Fruit fly (Drosophila melanogaster) whole organism, embryonic: ENCODE results near the gene CG14561.

Experiments used
- Adf1 ChIP-seq: fragments of 200-800 bp; sonication (Bioruptor generic); IDR thresholded peaks from 2 replicates; pipeline ENCODE4 v1.3.6; 2022; ENCODE audit warnings: missing biosample characterization, missing genetic modification characterization
- CG10366 ChIP-seq: fragments of 200-800 bp; sonication (Bioruptor generic); IDR thresholded peaks from 2 replicates; pipeline ENCODE4 v1.3.6; 2022; ENCODE audit warnings: missing biosample characterization, missing genetic modification characterization
- CG10431 ChIP-seq: fragments of 200-800 bp; sonication (Bioruptor generic); optimal IDR thresholded peaks from 3 replicates; lab custom pipeline; 2018; ENCODE audit warnings: missing biosample characterization, mild to moderate bottlenecking, missing genetic modification characterization
- CG11247 ChIP-seq: fragments of 200-800 bp; sonication (Bioruptor generic); IDR thresholded peaks from 2 replicates; pipeline ENCODE4 v1.3.6; 2022; ENCODE audit warnings: missing biosample characterization, missing genetic modification characterization
- CG11456 ChIP-seq: fragments of 200-800 bp; sonication (Bioruptor generic); IDR thresholded peaks from 3 replicates; pipeline ENCODE4 v1.3.6; 2022; ENCODE audit warnings: missing biosample characterization, missing genetic modification characterization
- CG12391 ChIP-seq: fragments of 200-800 bp; sonication (Bioruptor generic); optimal IDR thresholded peaks from 3 replicates; lab custom pipeline; 2018; ENCODE audit warnings: missing biosample characterization, mild to moderate bottlenecking, missing genetic modification characterization, moderate library complexity
- CG13894 ChIP-seq: fragments of 200-800 bp; sonication (Bioruptor generic); optimal IDR thresholded peaks from 3 replicates; lab custom pipeline; 2018; ENCODE audit warnings: missing biosample characterization, mild to moderate bottlenecking, missing genetic modification characterization, moderate library complexity
- CG14860 ChIP-seq: fragments of 200-800 bp; sonication (Bioruptor generic); IDR thresholded peaks from 3 replicates; pipeline ENCODE4 v1.3.6; 2022; ENCODE audit warnings: missing biosample characterization, missing genetic modification characterization; ENCODE audit not compliant: partially characterized antibody
- CG17829 ChIP-seq: fragments of 200-800 bp; optimal IDR thresholded peaks from 2 replicates; lab custom pipeline; 2019; ENCODE audit warnings: missing biosample characterization, mild to moderate bottlenecking, missing genetic modification characterization, moderate library complexity
- CG2199 ChIP-seq: fragments of 200-800 bp; sonication (Bioruptor generic); IDR thresholded peaks from 3 replicates; pipeline ENCODE4 v1.3.6; 2022; ENCODE audit warnings: missing biosample characterization, missing genetic modification characterization
- CG4404 ChIP-seq: fragments of 200-800 bp; sonication (Bioruptor generic); IDR thresholded peaks from 2 replicates; pipeline ENCODE4 v1.3.6; 2022; ENCODE audit warnings: missing biosample characterization, missing genetic modification characterization
- CG5180 ChIP-seq: fragments of 200-800 bp; sonication (Bioruptor generic); optimal IDR thresholded peaks from 3 replicates; lab custom pipeline; 2017; ENCODE audit warnings: missing biosample characterization, missing genetic modification characterization, mild to moderate bottlenecking, moderate library complexity, missing genetic modification reagents
- CG8924 ChIP-seq: fragments of 200-800 bp; optimal IDR thresholded peaks from 3 replicates; lab custom pipeline; 2019; ENCODE audit warnings: missing biosample characterization, mild to moderate bottlenecking, missing genetic modification characterization, moderate library complexity
- Doc3 ChIP-seq: fragments of 200-800 bp; sonication (Bioruptor generic); IDR thresholded peaks from 3 replicates; pipeline ENCODE4 v1.3.6; 2022; ENCODE audit warnings: missing biosample characterization, missing genetic modification characterization; ENCODE audit not compliant: partially characterized antibody
- Dref ChIP-seq: fragments of 200-800 bp; sonication (Bioruptor generic); IDR thresholded peaks from 2 replicates; pipeline ENCODE4 v1.3.6; 2022; ENCODE audit warnings: missing biosample characterization, missing genetic modification characterization
- E2f2 ChIP-seq: fragments of 200-800 bp; sonication (Bioruptor generic); IDR thresholded peaks from 2 replicates; pipeline ENCODE4 v1.3.6; 2022; ENCODE audit warnings: missing biosample characterization, missing genetic modification characterization
- Fer1 ChIP-seq: fragments of 200-800 bp; sonication (Bioruptor generic); optimal IDR thresholded peaks from 2 replicates; lab custom pipeline; 2017; ENCODE audit warnings: missing biosample characterization, mild to moderate bottlenecking, missing genetic modification characterization
- HLH4C ChIP-seq: fragments of 200-800 bp; sonication (Bioruptor generic); IDR thresholded peaks from 3 replicates; pipeline ENCODE4 v1.3.6; 2022; ENCODE audit warnings: missing biosample characterization, missing genetic modification characterization; ENCODE audit not compliant: partially characterized antibody
- Hmr ChIP-seq: fragments of 200-800 bp; sonication (Bioruptor generic); optimal IDR thresholded peaks from 3 replicates; lab custom pipeline; 2017; ENCODE audit warnings: mild to moderate bottlenecking, missing biosample characterization, missing genetic modification reagents, missing genetic modification characterization
- MBD-R2 ChIP-seq: fragments of 200-800 bp; sonication (Bioruptor generic); IDR thresholded peaks from 2 replicates; pipeline ENCODE4 v1.3.6; 2022; ENCODE audit warnings: missing biosample characterization, missing genetic modification characterization
- Mrtf ChIP-seq: fragments of 200-800 bp; sonication (Bioruptor generic); IDR thresholded peaks from 3 replicates; pipeline ENCODE4 v1.3.6; 2022; ENCODE audit warnings: missing biosample characterization, missing genetic modification characterization
- Scr ChIP-seq: fragments of 200-800 bp; sonication (Bioruptor generic); IDR thresholded peaks from 2 replicates; pipeline ENCODE4 v1.3.6; 2022; ENCODE audit warnings: missing biosample characterization, missing genetic modification characterization; ENCODE audit not compliant: partially characterized antibody
- Sry-β ChIP-seq: fragments of 200-800 bp; sonication (Bioruptor generic); optimal IDR thresholded peaks from 2 replicates; lab custom pipeline; 2018; ENCODE audit warnings: missing biosample characterization, mild to moderate bottlenecking, missing genetic modification characterization, moderate library complexity
- Sry-δ ChIP-seq: fragments of 200-800 bp; sonication (Bioruptor generic); optimal IDR thresholded peaks from 2 replicates; lab custom pipeline; 2016; ENCODE audit warnings: missing biosample characterization, missing genetic modification characterization
- abd-A ChIP-seq: fragments of 200-800 bp; sonication (Bioruptor generic); optimal IDR thresholded peaks from 3 replicates; lab custom pipeline; 2019; ENCODE audit warnings: missing biosample characterization, mild to moderate bottlenecking, missing genetic modification characterization, moderate library complexity
- ara ChIP-seq: fragments of 200-800 bp; sonication (Bioruptor generic); IDR thresholded peaks from 2 replicates; pipeline ENCODE4 v1.3.6; 2022; ENCODE audit warnings: missing biosample characterization, missing genetic modification characterization
- cato ChIP-seq: fragments of 200-800 bp; sonication (Bioruptor generic); optimal IDR thresholded peaks from 2 replicates; lab custom pipeline; 2016; ENCODE audit warnings: missing biosample characterization, missing genetic modification characterization, borderline replicate concordance
- fd96Cb ChIP-seq: fragments of 200-800 bp; sonication (Bioruptor generic); optimal IDR thresholded peaks from 2 replicates; lab custom pipeline; 2018; ENCODE audit warnings: missing biosample characterization, mild to moderate bottlenecking, missing genetic modification characterization, moderate library complexity
- gro ChIP-seq: fragments of 200-800 bp; sonication (Bioruptor generic); optimal IDR thresholded peaks from 2 replicates; lab custom pipeline; 2016; ENCODE audit warnings: missing biosample characterization, missing genetic modification characterization
- gt ChIP-seq: fragments of 200-800 bp; sonication (Bioruptor generic); IDR thresholded peaks from 2 replicates; pipeline ENCODE4 v1.3.6; 2022; ENCODE audit warnings: missing biosample characterization, missing genetic modification characterization
- hb ChIP-seq: fragments of 200-800 bp; sonication (Bioruptor generic); IDR thresholded peaks from 3 replicates; pipeline ENCODE4 v1.3.6; 2022; ENCODE audit warnings: missing biosample characterization, missing genetic modification characterization; ENCODE audit not compliant: partially characterized antibody
- jing ChIP-seq: fragments of 200-800 bp; sonication (Bioruptor generic); optimal IDR thresholded peaks from 2 replicates; lab custom pipeline; 2018; ENCODE audit warnings: missing biosample characterization, mild to moderate bottlenecking, missing genetic modification characterization
- mirr ChIP-seq: fragments of 200-800 bp; sonication (Bioruptor generic); optimal IDR thresholded peaks from 3 replicates; lab custom pipeline; 2018; ENCODE audit warnings: missing biosample characterization, mild to moderate bottlenecking, missing genetic modification characterization
- nerfin-2 ChIP-seq: fragments of 200-800 bp; sonication (Bioruptor generic); IDR thresholded peaks from 2 replicates; pipeline ENCODE4 v1.3.6; 2022; ENCODE audit warnings: missing biosample characterization, missing genetic modification characterization; ENCODE audit not compliant: partially characterized antibody
- odd ChIP-seq: fragments of 200-800 bp; sonication (Bioruptor generic); optimal IDR thresholded peaks from 2 replicates; lab custom pipeline; 2017; ENCODE audit warnings: missing biosample characterization, mild to moderate bottlenecking, missing genetic modification characterization
- pho ChIP-seq: fragments of 200-800 bp; sonication (Bioruptor generic); optimal IDR thresholded peaks from 2 replicates; lab custom pipeline; 2016; ENCODE audit warnings: missing biosample characterization, missing genetic modification characterization
- salm ChIP-seq: fragments of 200-800 bp; sonication (Bioruptor generic); optimal IDR thresholded peaks from 2 replicates; lab custom pipeline; 2018; ENCODE audit warnings: missing biosample characterization, mild to moderate bottlenecking, missing genetic modification characterization
- scrt ChIP-seq: fragments of 200-800 bp; sonication (Bioruptor generic); optimal IDR thresholded peaks from 2 replicates; lab custom pipeline; 2018; ENCODE audit warnings: missing biosample characterization, mild to moderate bottlenecking, missing genetic modification characterization, moderate library complexity
- so ChIP-seq: fragments of 200-800 bp; sonication (Bioruptor generic); IDR thresholded peaks from 3 replicates; pipeline ENCODE4 v1.3.6; 2022; ENCODE audit warnings: missing biosample characterization, missing genetic modification characterization
- stwl ChIP-seq: fragments of 200-800 bp; sonication (Bioruptor generic); optimal IDR thresholded peaks from 3 replicates; lab custom pipeline; 2018; ENCODE audit warnings: missing biosample characterization, mild to moderate bottlenecking, missing genetic modification characterization, moderate library complexity
- tgo ChIP-seq: fragments of 200-800 bp; sonication (Bioruptor generic); IDR thresholded peaks from 3 replicates; pipeline ENCODE4 v1.3.6; 2022; ENCODE audit warnings: missing biosample characterization, missing genetic modification characterization
- tio ChIP-seq: fragments of 200-800 bp; sonication (Bioruptor generic); optimal IDR thresholded peaks from 2 replicates; lab custom pipeline; 2017; ENCODE audit warnings: missing biosample characterization, missing genetic modification characterization, inconsistent platforms
- tna ChIP-seq: fragments of 200-800 bp; sonication (Bioruptor generic); IDR thresholded peaks from 2 replicates; pipeline ENCODE4 v1.3.6; 2022; ENCODE audit warnings: missing biosample characterization, missing genetic modification characterization; ENCODE audit not compliant: partially characterized antibody
- tup ChIP-seq: fragments of 200-800 bp; sonication (Bioruptor generic); optimal IDR thresholded peaks from 2 replicates; lab custom pipeline; 2016; ENCODE audit warnings: missing biosample characterization, mild to moderate bottlenecking, missing genetic modification characterization, moderate library complexity
- tx ChIP-seq: fragments of 200-800 bp; sonication (Bioruptor generic); optimal IDR thresholded peaks from 2 replicates; lab custom pipeline; 2016; ENCODE audit warnings: missing biosample characterization, missing genetic modification characterization
- unc-4 ChIP-seq: fragments of 200-800 bp; sonication (Bioruptor generic); IDR thresholded peaks from 2 replicates; pipeline ENCODE4 v1.3.6; 2022; ENCODE audit warnings: missing biosample characterization, missing genetic modification characterization; ENCODE audit not compliant: partially characterized antibody
- vnd ChIP-seq: fragments of 200-800 bp; sonication (Bioruptor generic); IDR thresholded peaks from 3 replicates; pipeline ENCODE4 v1.3.6; 2022; ENCODE audit warnings: missing biosample characterization, missing genetic modification characterization; ENCODE audit not compliant: partially characterized antibody
- wdn ChIP-seq: fragments of 200-800 bp; sonication (Bioruptor generic); IDR thresholded peaks from 2 replicates; pipeline ENCODE4 v1.3.6; 2022; ENCODE audit warnings: missing biosample characterization, missing genetic modification characterization
- zfh2 ChIP-seq: fragments of 200-800 bp; sonication (Bioruptor generic); optimal IDR thresholded peaks from 2 replicates; lab custom pipeline; 2016; ENCODE audit warnings: missing biosample characterization, missing genetic modification characterization

The CG14561 gene

dm6 chr3L:22074347-22074971, 8.8 kb downstream of the CG14561 start, which contains the start of gene CG7133 (continued):
- no peak for TF ChIP-seq cato
- no peak for TF ChIP-seq Adf1
- TF ChIP-seq Dref (GFP tag; lab: Robert Waterston, UW), result peak; percentile 70
- TF ChIP-seq unc-4 (GFP tag; lab: Robert Waterston, UW), result peak; percentile 84
- peak; percentile 55 for TF ChIP-seq MBD-R2
- TF ChIP-seq Hmr (GFP tag; lab: Kevin White, UChicago), result peak; percentile 7
- TF ChIP-seq CG13894, result peak; percentile 60
- TF ChIP-seq Doc3, result peak; percentile 89
- TF ChIP-seq CG8924 (tag; lab: Kevin White, UChicago), result peak; percentile 4
- TF ChIP-seq HLH4C (GFP tag; lab: Robert Waterston, UW), result peak; percentile 82
- no peak for TF ChIP-seq ara (GFP tag; lab: Robert Waterston, UW)
- TF ChIP-seq zfh2 (GFP tag; lab: Kevin White, UChicago), result no peak
- no peak for TF ChIP-seq jing
- TF ChIP-seq CG11456 (GFP tag; lab: Robert Waterston, UW), result no peak
- TF ChIP-seq Scr (GFP tag; lab: Robert Waterston, UW), result peak; percentile 92
- peak; percentile 57 for TF ChIP-seq mirr (GFP tag; lab: Kevin White, UChicago)
- TF ChIP-seq nerfin-2, result peak; percentile 50
- peak; percentile 45; the same call in 1 of the 2 replicates for TF ChIP-seq E2f2 (GFP tag; lab: Robert Waterston, UW)
- no peak for TF ChIP-seq abd-A (tag; lab: Kevin White, UChicago)
- TF ChIP-seq scrt (GFP tag; lab: Kevin White, UChicago), result no peak
- no peak for TF ChIP-seq odd (GFP tag; lab: Kevin White, UChicago)
- TF ChIP-seq gt (GFP tag; lab: Robert Waterston, UW), result no peak
- peak; percentile 77 for TF ChIP-seq tna (GFP tag; lab: Robert Waterston, UW)
- no peak for TF ChIP-seq fd96Cb (tag; lab: Kevin White, UChicago)
- TF ChIP-seq tx (GFP tag; lab: Kevin White, UChicago), result no peak
- TF ChIP-seq salm (tag; lab: Kevin White, UChicago), result no peak
- TF ChIP-seq CG5180 (GFP tag; lab: Kevin White, UChicago), result no peak
- no peak for TF ChIP-seq tio (GFP tag; lab: Kevin White, UChicago)
- TF ChIP-seq pho (GFP tag; lab: Kevin White, UChicago), result peak; percentile 27
- peak; percentile 88 for TF ChIP-seq vnd (GFP tag; lab: Robert Waterston, UW)
- no peak for TF ChIP-seq CG4404 (GFP tag; lab: Robert Waterston, UW)
- no peak for TF ChIP-seq wdn
- TF ChIP-seq Fer1 (GFP tag; lab: Kevin White, UChicago), result no peak
- TF ChIP-seq CG2199 (GFP tag; lab: Robert Waterston, UW), result 0 out of 3 replicates have a peak, but pooled peaks have one; percentile 47
- TF ChIP-seq CG11247 (GFP tag; lab: Robert Waterston, UW), result no peak
- peak; percentile 86 for TF ChIP-seq hb
- TF ChIP-seq CG12391 (tag; lab: Kevin White, UChicago), result peak; percentile 14
- no peak for TF ChIP-seq CG10366 (GFP tag; lab: Robert Waterston, UW)
- no peak for TF ChIP-seq Mrtf (GFP tag; lab: Robert Waterston, UW)
- peak; percentile 83 for TF ChIP-seq stwl (tag; lab: Kevin White, UChicago)
- TF ChIP-seq so, result no peak
- no peak for TF ChIP-seq CG10431
- peak; percentile 89 for TF ChIP-seq Sry-δ (GFP tag; lab: Kevin White, UChicago)
- no peak for TF ChIP-seq gro
- TF ChIP-seq CG17829, result no peak
- TF ChIP-seq tgo, result no peak
- no peak for TF ChIP-seq tup
- TF ChIP-seq CG14860, result peak; percentile 89
- TF ChIP-seq Sry-β, result peak; percentile 53
